Fruit fly (Drosophila melanogaster): ENCODE data around the gene Rfk.

The Rfk gene

dm6 chr3R:7886859-7887190, 26.3 kb downstream of the Rfk start, which contains the start of gene ArgRS-m (continued):
- peak in 1 of 2 experiments; percentile 55 for TF ChIP-seq Pdp1 (GFP tag; optimal IDR thresholded peaks at IDR 0.05)
- no peak for TF ChIP-seq sens-2 (GFP tag; IDR thresholded peaks at IDR 0.05)
- TF ChIP-seq Ravus (GFP tag; IDR thresholded peaks at IDR 0.05), result no peak
- TF ChIP-seq sd (tag; optimal IDR thresholded peaks at IDR 0.05), result peak; percentile 33
- peak; percentile 65 for TF ChIP-seq Hmr (GFP tag; optimal IDR thresholded peaks at IDR 0.05)
- peak; percentile 43; the same call in 1 of the 3 replicates for TF ChIP-seq dysf (GFP tag; IDR thresholded peaks at IDR 0.05)
- no peak for TF ChIP-seq klu (GFP tag; IDR thresholded peaks at IDR 0.05)
- TF ChIP-seq hth (optimal IDR thresholded peaks at IDR 0.05), result no peak
- peak; percentile 8 for TF ChIP-seq CG30020 (tag; optimal IDR thresholded peaks at IDR 0.05)
- no peak; the same call in 1 of the 2 replicates for TF ChIP-seq seq (GFP tag; IDR thresholded peaks at IDR 0.05)
- 0 out of 2 replicates have a peak, but pooled peaks have one; percentile 21 for TF ChIP-seq CG11247 (GFP tag; IDR thresholded peaks at IDR 0.05)
- peak; percentile 88 for TF ChIP-seq bigmax (GFP tag; optimal IDR thresholded peaks at IDR 0.05)
- TF ChIP-seq zf30C (GFP tag; optimal IDR thresholded peaks at IDR 0.05), result no peak
- TF ChIP-seq CG18764 (GFP tag; optimal IDR thresholded peaks at IDR 0.05), result peak; percentile 42
- peak; percentile 69 for TF ChIP-seq nmo (GFP tag; optimal IDR thresholded peaks at IDR 0.05)
- TF ChIP-seq CG8281 (tag; optimal IDR thresholded peaks at IDR 0.05), result no peak
- no peak for TF ChIP-seq fd64A (GFP tag; optimal IDR thresholded peaks at IDR 0.05)
- TF ChIP-seq MBD-R2 (GFP tag; IDR thresholded peaks at IDR 0.05), result peak; percentile 93
- TF ChIP-seq Blimp-1 (GFP tag; optimal IDR thresholded peaks at IDR 0.05), result no peak
- TF ChIP-seq CG2129 (GFP tag; IDR thresholded peaks at IDR 0.05; ENCODE audit: partially characterized antibody), result no peak
- peak; percentile 30 for TF ChIP-seq CG10147 (GFP tag; optimal IDR thresholded peaks at IDR 0.05)
- peak; percentile 59 for TF ChIP-seq E2f2 (GFP tag; IDR thresholded peaks at IDR 0.05)
- no peak for TF ChIP-seq Vsx1 (GFP tag; optimal IDR thresholded peaks at IDR 0.05)
- TF ChIP-seq CG1233 (GFP tag; optimal IDR thresholded peaks at IDR 0.05), result no peak
- TF ChIP-seq kay (GFP tag; optimal IDR thresholded peaks at IDR 0.05), result no peak
- no peak for TF ChIP-seq nom (GFP tag; optimal IDR thresholded peaks at IDR 0.05)
- no peak for TF ChIP-seq CG17912 (GFP tag; optimal IDR thresholded peaks at IDR 0.05)
- TF ChIP-seq Med (GFP tag), result peak; percentile 95
- TF ChIP-seq unc-4 (GFP tag; IDR thresholded peaks at IDR 0.05; ENCODE audit: partially characterized antibody), result 0 out of 2 replicates have a peak, but pooled peaks have one; percentile 53
- no peak for TF ChIP-seq CG10462 (GFP tag; optimal IDR thresholded peaks at IDR 0.05)
- TF ChIP-seq CG12769 (tag; optimal IDR thresholded peaks at IDR 0.05), result peak; percentile 78
- no peak for TF ChIP-seq prd (optimal IDR thresholded peaks at IDR 0.05)
- TF ChIP-seq prd (GFP tag; IDR thresholded peaks at IDR 0.05), result peak; percentile 33; the same call in 2 of the 3 replicates
- TF ChIP-seq ssp (GFP tag; IDR thresholded peaks at IDR 0.05), result 0 out of 2 replicates have a peak, but pooled peaks have one; percentile 26
- peak; percentile 54 for TF ChIP-seq Lhr (GFP tag; optimal IDR thresholded peaks at IDR 0.05)
- peak; percentile 26 for TF ChIP-seq repo (GFP tag; optimal IDR thresholded peaks at IDR 0.05)
- peak; percentile 66 for TF ChIP-seq CG30403 (GFP tag; optimal IDR thresholded peaks at IDR 0.05)
- no peak for TF ChIP-seq ttk (GFP tag; IDR thresholded peaks at IDR 0.05)
- TF ChIP-seq CG6854 (GFP tag; optimal IDR thresholded peaks at IDR 0.05), result peak; percentile 32
- peak; percentile 67 for TF ChIP-seq CG13624 (GFP tag; optimal IDR thresholded peaks at IDR 0.05)
- 0 out of 3 replicates have a peak, but pooled peaks have one; percentile 14 for TF ChIP-seq CG2889 (GFP tag; IDR thresholded peaks at IDR 0.05)
- TF ChIP-seq CG7745 (tag; optimal IDR thresholded peaks at IDR 0.05), result no peak
- TF ChIP-seq croc (GFP tag; conservative IDR thresholded peaks at IDR 0.05), result no peak
- no peak for TF ChIP-seq fd102C (GFP tag; optimal IDR thresholded peaks at IDR 0.05)
- peak; percentile 5 for TF ChIP-seq CG11398 (GFP tag; optimal IDR thresholded peaks at IDR 0.05)
- TF ChIP-seq Elba2 (GFP tag; optimal IDR thresholded peaks at IDR 0.05), result no peak
- peak; percentile 77 for TF ChIP-seq NFAT (GFP tag; IDR thresholded peaks at IDR 0.05)
- TF ChIP-seq tap (tag; optimal IDR thresholded peaks at IDR 0.05), result no peak
- no peak for TF ChIP-seq ash1 (GFP tag; optimal IDR thresholded peaks at IDR 0.05)
- peak; percentile 56 for TF ChIP-seq her (GFP tag; optimal IDR thresholded peaks at IDR 0.05)
- TF ChIP-seq so (GFP tag; IDR thresholded peaks at IDR 0.05), result no peak
